Worm (Caenorhabditis elegans) whole organism, mixed stage, embryonic: ENCODE results near the gene nprl-2.

Experiments used
- nhr-76 ChIP-seq: sonication (generic microtip); optimal IDR thresholded peaks from 2 replicates; lab custom pipeline; 2017; ENCODE audit warnings: missing biosample characterization, missing genetic modification characterization
- pha-4 ChIP-seq: fragments of 150-350 bp; optimal IDR thresholded peaks from 2 replicates; lab custom pipeline; 2018; ENCODE audit warnings: missing biosample characterization, missing genetic modification reagents, missing genetic modification characterization
- unc-39 ChIP-seq: fragments of 150-350 bp; optimal IDR thresholded peaks from 2 replicates; lab custom pipeline; 2014; ENCODE audit warnings: missing biosample characterization, missing genetic modification characterization

- TF ChIP-seq nhr-76 (tag; lab: Kevin White, UChicago) (no peak), pha-4 (tag; lab: Kevin White, UChicago) (no peak), unc-39 (tag; lab: Kevin White, UChicago) (no peak)
Observed at ce11 chrIV:7552958-7553553, 3.6 kb upstream of the nprl-2 start, which contains the start of gene dif-1.
